Fruit fly (Drosophila melanogaster) whole organism, embryonic: ENCODE measurements around the gene CG4467.
A peak's percentile ranks its signal among the peaks of the same experiment; 100 is the strongest.

ENCODE experiments used
- ATbp ChIP-seq: fragments of 200-800 bp; sonication (Bioruptor generic); optimal IDR thresholded peaks from 2 replicates; lab custom pipeline; 2017; ENCODE audit warnings: missing biosample characterization, mild to moderate bottlenecking, missing genetic modification characterization, missing genetic modification reagents
- Asciz ChIP-seq: fragments of 200-800 bp; sonication (Bioruptor generic); optimal IDR thresholded peaks from 2 replicates; lab custom pipeline; 2017; ENCODE audit warnings: missing biosample characterization, mild to moderate bottlenecking, missing genetic modification characterization, missing genetic modification reagents
- Atf-2 ChIP-seq: fragments of 200-800 bp; sonication (Bioruptor generic); optimal IDR thresholded peaks from 2 replicates; lab custom pipeline; 2016; ENCODE audit warnings: missing biosample characterization, missing genetic modification characterization
- Atf6 ChIP-seq: fragments of 200-800 bp; sonication (Bioruptor generic); IDR thresholded peaks from 2 replicates; pipeline ENCODE4 v1.3.6; 2022; ENCODE audit warnings: missing biosample characterization, missing genetic modification characterization
- Bteb2 ChIP-seq: fragments of 200-800 bp; sonication (Bioruptor generic); optimal IDR thresholded peaks from 2 replicates; lab custom pipeline; 2016; ENCODE audit warnings: missing biosample characterization, missing genetic modification characterization
- CG10366 ChIP-seq: fragments of 200-800 bp; sonication (Bioruptor generic); IDR thresholded peaks from 2 replicates; pipeline ENCODE4 v1.3.6; 2022; ENCODE audit warnings: missing biosample characterization, missing genetic modification characterization
- CG11695 ChIP-seq: fragments of 200-800 bp; sonication (Bioruptor generic); IDR thresholded peaks from 3 replicates; pipeline ENCODE4 v1.3.6; 2022; ENCODE audit warnings: missing biosample characterization, missing genetic modification characterization
- CG12071 ChIP-seq: fragments of 200-800 bp; sonication (Bioruptor generic); optimal IDR thresholded peaks from 3 replicates; lab custom pipeline; 2018; ENCODE audit warnings: missing biosample characterization, mild to moderate bottlenecking, missing genetic modification characterization
- CG14710 ChIP-seq: fragments of 200-800 bp; sonication (Bioruptor generic); optimal IDR thresholded peaks from 3 replicates; lab custom pipeline; 2019; ENCODE audit warnings: missing biosample characterization, mild to moderate bottlenecking, missing genetic modification characterization, moderate library complexity
- CG16779 ChIP-seq: fragments of 200-800 bp; sonication (Bioruptor generic); IDR thresholded peaks from 2 replicates; pipeline ENCODE4 v1.3.6; 2022; ENCODE audit warnings: missing biosample characterization, missing genetic modification characterization
- CG16863 ChIP-seq: fragments of 200-800 bp; sonication (Bioruptor generic); optimal IDR thresholded peaks from 3 replicates; lab custom pipeline; 2016; ENCODE audit warnings: missing biosample characterization, missing genetic modification characterization
- CG17359 ChIP-seq: fragments of 200-800 bp; sonication (Bioruptor generic); optimal IDR thresholded peaks from 3 replicates; lab custom pipeline; 2018; ENCODE audit warnings: missing biosample characterization, mild to moderate bottlenecking, missing genetic modification characterization, moderate library complexity
- CG17361 ChIP-seq: fragments of 200-800 bp; sonication (Bioruptor generic); IDR thresholded peaks from 3 replicates; pipeline ENCODE4 v1.3.6; 2022; ENCODE audit warnings: missing biosample characterization, missing genetic modification characterization
- CG1792 ChIP-seq: fragments of 200-800 bp; sonication (Bioruptor generic); optimal IDR thresholded peaks from 2 replicates; lab custom pipeline; 2016; ENCODE audit warnings: missing biosample characterization, missing genetic modification characterization
- CG18599 ChIP-seq: fragments of 200-800 bp; sonication (Bioruptor generic); optimal IDR thresholded peaks from 3 replicates; lab custom pipeline; 2017; ENCODE audit warnings: missing biosample characterization, missing genetic modification characterization, mild to moderate bottlenecking, moderate library complexity, missing genetic modification reagents
- CG33557 ChIP-seq: fragments of 200-800 bp; sonication (Bioruptor generic); optimal IDR thresholded peaks from 2 replicates; lab custom pipeline; 2019; ENCODE audit warnings: missing biosample characterization, mild to moderate bottlenecking, missing genetic modification characterization, moderate library complexity
- CG4424 ChIP-seq: fragments of 200-800 bp; sonication (Bioruptor generic); optimal IDR thresholded peaks from 3 replicates; lab custom pipeline; 2016; ENCODE audit warnings: missing biosample characterization, missing genetic modification characterization
- CG5245 ChIP-seq: fragments of 200-800 bp; sonication (Bioruptor generic); optimal IDR thresholded peaks from 3 replicates; lab custom pipeline; 2016; ENCODE audit warnings: missing biosample characterization, missing genetic modification characterization
- CG7745 ChIP-seq: fragments of 200-800 bp; sonication (Bioruptor generic); optimal IDR thresholded peaks from 2 replicates; lab custom pipeline; 2018; ENCODE audit warnings: missing biosample characterization, mild to moderate bottlenecking, missing genetic modification characterization, moderate library complexity
- CG8944 ChIP-seq: fragments of 200-800 bp; sonication (Bioruptor generic); optimal IDR thresholded peaks from 3 replicates; lab custom pipeline; 2016; ENCODE audit warnings: missing biosample characterization, missing genetic modification characterization
- CG9727 ChIP-seq: fragments of 200-800 bp; sonication (Bioruptor generic); optimal IDR thresholded peaks from 3 replicates; lab custom pipeline; 2017; ENCODE audit warnings: missing biosample characterization, mild to moderate bottlenecking, missing genetic modification characterization
- ERR ChIP-seq: fragments of 200-800 bp; sonication (Bioruptor generic); optimal IDR thresholded peaks from 2 replicates; lab custom pipeline; 2016; ENCODE audit warnings: missing biosample characterization, missing genetic modification characterization
- Eip74EF ChIP-seq, 2 experiments: fragments of 200-800 bp in 1 of 2; fragments of >200 bp in 1 of 2; sonication (Bioruptor generic) in 1 of 2; optimal IDR thresholded peaks; 2 replicates each; lab custom pipeline; 2017 to 2019; ENCODE audit warnings: missing biosample characterization in 2 of 2, missing genetic modification characterization in 2 of 2, mild to moderate bottlenecking in 1 of 2, moderate library complexity in 1 of 2
- Ets65A ChIP-seq: fragments of 200-800 bp; sonication (Bioruptor generic); peaks from one replicate; lab custom pipeline; 2016; ENCODE audit warnings: missing biosample characterization, missing genetic modification characterization
- Gug ChIP-seq: fragments of 200-800 bp; sonication (Bioruptor generic); IDR thresholded peaks from 4 replicates; pipeline ENCODE4 v1.3.6; 2022; ENCODE audit warnings: missing biosample characterization, missing genetic modification characterization
- HLH3B ChIP-seq: fragments of 200-800 bp; sonication (Bioruptor generic); IDR thresholded peaks from 2 replicates; pipeline ENCODE4 v1.3.6; 2022; ENCODE audit warnings: missing biosample characterization, missing genetic modification characterization
- Hmx ChIP-seq: fragments of 200-800 bp; sonication (Bioruptor generic); optimal IDR thresholded peaks from 2 replicates; lab custom pipeline; 2016; ENCODE audit warnings: missing biosample characterization, missing genetic modification characterization
- Hr51 ChIP-seq, 2 experiments: fragments of 200-800 bp; sonication (Bioruptor generic); optimal IDR thresholded peaks; 2 replicates in 1 of 2; 3 replicates in 1 of 2; lab custom pipeline; 2016 to 2018; ENCODE audit warnings: missing biosample characterization in 2 of 2, missing genetic modification characterization in 2 of 2, mild to moderate bottlenecking in 1 of 2, moderate library complexity in 1 of 2
- Jarid2 ChIP-seq: fragments of 200-800 bp; sonication (Bioruptor generic); optimal IDR thresholded peaks from 3 replicates; lab custom pipeline; 2017; ENCODE audit warnings: mild to moderate bottlenecking, missing biosample characterization, missing genetic modification reagents, missing genetic modification characterization
- Meics ChIP-seq: fragments of 200-800 bp; sonication (Bioruptor generic); optimal IDR thresholded peaks from 2 replicates; lab custom pipeline; 2017; ENCODE audit warnings: missing biosample characterization, mild to moderate bottlenecking, missing genetic modification characterization
- Ptx1 ChIP-seq: fragments of 200-800 bp; sonication (Bioruptor generic); IDR thresholded peaks from 2 replicates; pipeline ENCODE4 v1.3.6; 2022; ENCODE audit warnings: missing biosample characterization, missing genetic modification characterization
- Ravus ChIP-seq: fragments of 200-800 bp; sonication (Bioruptor generic); IDR thresholded peaks from 2 replicates; pipeline ENCODE4 v1.3.6; 2022; ENCODE audit warnings: missing biosample characterization, missing genetic modification characterization
- Side ChIP-seq: fragments of 200-800 bp; sonication (Bioruptor generic); optimal IDR thresholded peaks from 2 replicates; lab custom pipeline; 2016; ENCODE audit warnings: missing biosample characterization, missing genetic modification characterization
- Sox102F ChIP-seq: fragments of 200-800 bp; sonication (Bioruptor generic); optimal IDR thresholded peaks from 2 replicates; lab custom pipeline; 2018; ENCODE audit warnings: missing biosample characterization, mild to moderate bottlenecking, missing genetic modification characterization, moderate library complexity
- dm ChIP-seq: fragments of 200-800 bp; sonication (Bioruptor generic); optimal IDR thresholded peaks from 3 replicates; lab custom pipeline; 2016; ENCODE audit warnings: missing biosample characterization, missing genetic modification characterization
- emc ChIP-seq: fragments of 200-800 bp; sonication (Bioruptor generic); optimal IDR thresholded peaks from 2 replicates; lab custom pipeline; 2016; ENCODE audit warnings: missing biosample characterization, missing genetic modification characterization
- fd102C ChIP-seq: fragments of 200-800 bp; sonication (Bioruptor generic); optimal IDR thresholded peaks from 2 replicates; lab custom pipeline; 2018; ENCODE audit warnings: missing biosample characterization, mild to moderate bottlenecking, missing genetic modification characterization, moderate library complexity
- gro ChIP-seq: fragments of 200-800 bp; sonication (Bioruptor generic); optimal IDR thresholded peaks from 2 replicates; lab custom pipeline; 2016; ENCODE audit warnings: missing biosample characterization, missing genetic modification characterization
- kah ChIP-seq: fragments of 200-800 bp; sonication (Bioruptor generic); optimal IDR thresholded peaks from 2 replicates; lab custom pipeline; 2018; ENCODE audit warnings: missing biosample characterization, mild to moderate bottlenecking, missing genetic modification characterization
- klu ChIP-seq: fragments of 200-800 bp; sonication (Bioruptor generic); IDR thresholded peaks from 2 replicates; pipeline ENCODE4 v1.3.6; 2022; ENCODE audit warnings: missing biosample characterization, missing genetic modification characterization
- pan ChIP-seq, 4 experiments: fragments of >200 bp in 3 of 4; fragments of 200-800 bp in 1 of 4; sonication (Bioruptor generic) in 1 of 4; optimal IDR thresholded peaks in 3 of 4; IDR thresholded peaks in 1 of 4; 2 replicates each; pipeline versions ENCODE4 v1.3.6 to Lab custom; 2017 to 2022; ENCODE audit warnings: missing biosample characterization in 2 of 4, missing genetic modification characterization in 2 of 4, mixed read lengths in 1 of 4
- psq ChIP-seq: fragments of 200-800 bp; sonication (Bioruptor generic); optimal IDR thresholded peaks from 2 replicates; lab custom pipeline; 2017; ENCODE audit warnings: missing biosample characterization, missing genetic modification characterization
- seq ChIP-seq: fragments of 200-800 bp; sonication (Bioruptor generic); IDR thresholded peaks from 2 replicates; pipeline ENCODE4 v1.3.6; 2022; ENCODE audit warnings: missing biosample characterization, missing genetic modification characterization
- shn ChIP-seq: fragments of 200-800 bp; sonication (Bioruptor generic); optimal IDR thresholded peaks from 3 replicates; lab custom pipeline; 2016; ENCODE audit warnings: missing biosample characterization, missing genetic modification characterization
- stwl ChIP-seq: fragments of 200-800 bp; sonication (Bioruptor generic); optimal IDR thresholded peaks from 3 replicates; lab custom pipeline; 2018; ENCODE audit warnings: missing biosample characterization, mild to moderate bottlenecking, missing genetic modification characterization, moderate library complexity
- sug ChIP-seq: fragments of 200-800 bp; optimal IDR thresholded peaks from 2 replicates; lab custom pipeline; 2019; ENCODE audit warnings: missing biosample characterization, mild to moderate bottlenecking, missing genetic modification characterization, moderate library complexity
- tgo ChIP-seq: fragments of 200-800 bp; sonication (Bioruptor generic); IDR thresholded peaks from 3 replicates; pipeline ENCODE4 v1.3.6; 2022; ENCODE audit warnings: missing biosample characterization, missing genetic modification characterization
- trem ChIP-seq: fragments of 200-800 bp; optimal IDR thresholded peaks from 3 replicates; lab custom pipeline; 2019; ENCODE audit warnings: missing biosample characterization, mild to moderate bottlenecking, missing genetic modification characterization, moderate library complexity
- unc-4 ChIP-seq: fragments of 200-800 bp; sonication (Bioruptor generic); IDR thresholded peaks from 2 replicates; pipeline ENCODE4 v1.3.6; 2022; ENCODE audit warnings: missing biosample characterization, missing genetic modification characterization; ENCODE audit not compliant: partially characterized antibody
- zfh1 ChIP-seq: fragments of 200-800 bp; sonication (Bioruptor generic); IDR thresholded peaks from 3 replicates; pipeline ENCODE4 v1.3.6; 2022; ENCODE audit warnings: missing biosample characterization, missing genetic modification characterization

CG4467 gene

dm6 chr3R:23280806-23281257 lies 32.1 kb upstream of the CG4467 start, which contains the start of the genes orb and Cdc16 (continued):
- TF ChIP-seq CG7745 (peak; percentile 27), Atf-2 (GFP tag; lab: Kevin White, UChicago) (no peak), CG16779 (GFP tag; lab: Robert Waterston, UW) (peak; percentile 86), klu (GFP tag; lab: Robert Waterston, UW) (peak; percentile 76), Meics (peak; percentile 92), CG33557 (GFP tag; lab: Kevin White, UChicago) (peak; percentile 75), trem (tag; lab: Kevin White, UChicago) (peak; percentile 93), dm (GFP tag; lab: Kevin White, UChicago) (peak; percentile 24), ERR (GFP tag; lab: Kevin White, UChicago) (no peak), unc-4 (GFP tag; lab: Robert Waterston, UW) (peak; percentile 37), CG9727 (GFP tag; lab: Kevin White, UChicago) (peak; percentile 88), Asciz (GFP tag; lab: Kevin White, UChicago) (peak; percentile 82), Sox102F (GFP tag; lab: Kevin White, UChicago) (peak; percentile 95), CG5245 (peak; percentile 89), CG11695 (GFP tag; lab: Robert Waterston, UW) (peak; percentile 91), pan (optimal IDR thresholded peaks at IDR 0.05; lab: Kevin White, UChicago) (no peak), pan (GFP tag; optimal IDR thresholded peaks at IDR 0.05 in 1 of 2, IDR thresholded peaks at IDR 0.05 in 1 of 2) (peak in 1 of 2 experiments; percentile 96), emc (peak; percentile 28), Atf6 (GFP tag; lab: Robert Waterston, UW) (peak; percentile 91), Ptx1 (GFP tag; lab: Robert Waterston, UW) (peak; percentile 95), CG4424 (GFP tag; lab: Kevin White, UChicago) (peak; percentile 91), Jarid2 (GFP tag; lab: Kevin White, UChicago) (peak; percentile 51), CG17361 (GFP tag; lab: Robert Waterston, UW) (peak; percentile 93), Gug (GFP tag; lab: Robert Waterston, UW) (peak; percentile 90), fd102C (GFP tag; lab: Kevin White, UChicago) (peak; percentile 30), Bteb2 (GFP tag; lab: Kevin White, UChicago) (peak; percentile 69), Hmx (peak; percentile 25), tgo (peak; percentile 93), HLH3B (GFP tag; lab: Robert Waterston, UW) (peak; percentile 93), CG16863 (GFP tag; lab: Kevin White, UChicago) (peak; percentile 53), kah (GFP tag; lab: Kevin White, UChicago) (peak; percentile 64), Ets65A (GFP tag; lab: Kevin White, UChicago) (peak; percentile 96), CG10366 (GFP tag; lab: Robert Waterston, UW) (peak; percentile 91), stwl (peak; percentile 74), gro (GFP tag; lab: Kevin White, UChicago) (peak; percentile 54), seq (GFP tag; lab: Robert Waterston, UW) (peak; percentile 88), Ravus (GFP tag; lab: Robert Waterston, UW) (peak; percentile 75), sug (tag; lab: Kevin White, UChicago) (peak; percentile 89), Hr51 (GFP tag; optimal IDR thresholded peaks at IDR 0.05; lab: Kevin White, UChicago) (peak; percentile 74 to 94), shn (peak; percentile 51), Eip74EF (GFP tag; optimal IDR thresholded peaks at IDR 0.05; lab: Kevin White, UChicago) (peak in 1 of 2 experiments; percentile 84), Side (GFP tag; lab: Kevin White, UChicago) (peak; percentile 57), CG14710 (tag; lab: Kevin White, UChicago) (peak; percentile 91), psq (GFP tag; lab: Kevin White, UChicago) (peak; percentile 86), CG12071 (GFP tag; lab: Kevin White, UChicago) (peak; percentile 68), CG17359 (peak; percentile 94), CG1792 (GFP tag; lab: Kevin White, UChicago) (peak; percentile 54), ATbp (peak; percentile 80), CG18599 (peak; percentile 95), zfh1 (peak; percentile 93), CG8944 (peak; percentile 68)
